Worm (Caenorhabditis elegans) whole organism, young adult: ENCODE data around the gene rps-14.

ENCODE experiments used
- B0261.1 ChIP-seq: sonication (generic microtip); optimal IDR thresholded peaks from 2 replicates; lab custom pipeline; 2016; ENCODE audit warnings: mild to moderate bottlenecking, missing genetic modification characterization, moderate library complexity, missing compliant biosample characterization
- D2030.7 ChIP-seq: fragments of 200-800 bp; sonication (Bioruptor generic); IDR thresholded peaks from 2 replicates; pipeline ENCODE4 v1.3.6; 2022; ENCODE audit warnings: missing genetic modification reagents, missing genetic modification characterization, missing compliant biosample characterization
- F33H1.4 ChIP-seq: fragments of 200-800 bp; sonication (Bioruptor generic); IDR thresholded peaks from 2 replicates; pipeline ENCODE4 v1.3.6; 2022; ENCODE audit warnings: missing genetic modification reagents, missing genetic modification characterization, missing compliant biosample characterization
- F39B2.1 ChIP-seq: fragments of 200-800 bp; sonication (Bioruptor generic); IDR thresholded peaks from 2 replicates; pipeline ENCODE4 v1.3.6; 2022; ENCODE audit warnings: missing genetic modification reagents, missing genetic modification characterization, missing compliant biosample characterization
- T26A5.8 ChIP-seq: sonication (generic microtip); optimal IDR thresholded peaks from 2 replicates; lab custom pipeline; 2016; ENCODE audit warnings: missing genetic modification characterization, missing compliant biosample characterization
- athp-1 ChIP-seq: sonication (generic microtip); optimal IDR thresholded peaks from 2 replicates; lab custom pipeline; 2017; ENCODE audit warnings: mild to moderate bottlenecking, missing genetic modification characterization, missing compliant biosample characterization
- attf-3 ChIP-seq: fragments of 200-800 bp; sonication (Bioruptor generic); conservative IDR thresholded peaks from 2 replicates; pipeline ENCODE4 v1.3.6; 2022; ENCODE audit warnings: missing genetic modification reagents, missing genetic modification characterization, missing compliant biosample characterization
- bed-1 ChIP-seq: fragments of 200-800 bp; sonication (Bioruptor generic); IDR thresholded peaks from 2 replicates; pipeline ENCODE4 v1.3.6; 2022; ENCODE audit warnings: missing genetic modification reagents, missing genetic modification characterization, missing compliant biosample characterization
- ceh-40 ChIP-seq: fragments of 200-800 bp; sonication (Bioruptor generic); IDR thresholded peaks from 2 replicates; pipeline ENCODE4 v1.3.6; 2022; ENCODE audit warnings: missing genetic modification characterization, missing compliant biosample characterization
- ceh-58 ChIP-seq: fragments of 200-800 bp; sonication (Bioruptor generic); IDR thresholded peaks from 2 replicates; pipeline ENCODE4 v1.3.6; 2022; ENCODE audit warnings: missing genetic modification characterization, missing compliant biosample characterization
- dpl-1 ChIP-seq: fragments of 150-350 bp; optimal IDR thresholded peaks from 2 replicates; lab custom pipeline; 2014; ENCODE audit warnings: missing biosample characterization, missing genetic modification reagents, missing genetic modification characterization
- efl-1 ChIP-seq: fragments of 150-350 bp; optimal IDR thresholded peaks from 2 replicates; lab custom pipeline; 2014; ENCODE audit warnings: missing biosample characterization, missing genetic modification reagents, missing genetic modification characterization
- egrh-3 ChIP-seq: fragments of 200-800 bp; sonication (Bioruptor generic); IDR thresholded peaks from 2 replicates; pipeline ENCODE4 v1.3.6; 2022; ENCODE audit warnings: missing genetic modification reagents, missing genetic modification characterization, missing compliant biosample characterization
- ekl-4 ChIP-seq: fragments of 200-800 bp; sonication (Bioruptor generic); IDR thresholded peaks from 2 replicates; pipeline ENCODE4 v1.3.6; 2022; ENCODE audit warnings: missing genetic modification reagents, missing genetic modification characterization, missing compliant biosample characterization
- gei-17 ChIP-seq: fragments of 200-800 bp; sonication (Bioruptor generic); optimal IDR thresholded peaks from 2 replicates; lab custom pipeline; 2018; ENCODE audit warnings: mild to moderate bottlenecking, missing genetic modification characterization, missing compliant biosample characterization
- hrde-1 ChIP-seq: sonication (generic microtip); optimal IDR thresholded peaks from 2 replicates; lab custom pipeline; 2016; ENCODE audit warnings: missing genetic modification characterization, mild to moderate bottlenecking, missing compliant biosample characterization, moderate library complexity, missing genotype, missing genetic modification reagents, borderline replicate concordance
- hsf-1 ChIP-seq: fragments of 200-800 bp; sonication (Bioruptor generic); IDR thresholded peaks from 2 replicates; pipeline ENCODE4 v1.3.6; 2022; ENCODE audit warnings: missing genetic modification reagents, missing genetic modification characterization, missing compliant biosample characterization
- lin-26 ChIP-seq: fragments of 200-800 bp; sonication (Bioruptor generic); IDR thresholded peaks from 2 replicates; pipeline ENCODE4 v1.3.6; 2022; ENCODE audit warnings: missing genetic modification reagents, missing genetic modification characterization, missing compliant biosample characterization
- lsl-1 ChIP-seq: fragments of 200-800 bp; sonication (Bioruptor generic); optimal IDR thresholded peaks from 2 replicates; lab custom pipeline; 2018; ENCODE audit warnings: mild to moderate bottlenecking, missing genetic modification characterization, moderate library complexity, missing compliant biosample characterization
- lsy-27 ChIP-seq: sonication (generic microtip); optimal IDR thresholded peaks from 2 replicates; lab custom pipeline; 2017; ENCODE audit warnings: missing genetic modification characterization, mild to moderate bottlenecking, missing compliant biosample characterization, antibody characterized with exemption, missing genotype, borderline replicate concordance; ENCODE audit not compliant: insufficient read depth
- madf-3 ChIP-seq: fragments of 200-800 bp; sonication (Bioruptor generic); IDR thresholded peaks from 2 replicates; pipeline ENCODE4 v1.3.6; 2022; ENCODE audit warnings: missing genetic modification reagents, missing genetic modification characterization, missing compliant biosample characterization
- madf-6 ChIP-seq: fragments of 200-800 bp; sonication (Bioruptor generic); IDR thresholded peaks from 2 replicates; pipeline ENCODE4 v1.3.6; 2022; ENCODE audit warnings: missing genetic modification reagents, missing genetic modification characterization, missing compliant biosample characterization
- madf-8 ChIP-seq: fragments of 200-800 bp; sonication (Bioruptor generic); conservative IDR thresholded peaks from 2 replicates; pipeline ENCODE4 v1.3.6; 2022; ENCODE audit warnings: missing genetic modification reagents, missing genetic modification characterization, missing compliant biosample characterization
- mcd-1 ChIP-seq: fragments of 200-800 bp; sonication (Bioruptor generic); IDR thresholded peaks from 2 replicates; pipeline ENCODE4 v1.3.6; 2022; ENCODE audit warnings: missing genetic modification reagents, missing genetic modification characterization, missing compliant biosample characterization
- nhr-120 ChIP-seq: fragments of 200-800 bp; sonication (Bioruptor generic); IDR thresholded peaks from 2 replicates; pipeline ENCODE4 v1.3.6; 2022; ENCODE audit warnings: missing genetic modification characterization, missing compliant biosample characterization
- nhr-90 ChIP-seq: sonication (generic microtip); optimal IDR thresholded peaks from 2 replicates; lab custom pipeline; 2016; ENCODE audit warnings: missing genotype, mild to moderate bottlenecking, missing genetic modification characterization, missing compliant biosample characterization
- pbrm-1 ChIP-seq: fragments of 200-800 bp; sonication (Bioruptor generic); IDR thresholded peaks from 2 replicates; pipeline ENCODE4 v1.3.6; 2022; ENCODE audit warnings: missing genetic modification reagents, missing genetic modification characterization, missing compliant biosample characterization
- rcor-1 ChIP-seq: fragments of 200-800 bp; sonication (Bioruptor generic); IDR thresholded peaks from 2 replicates; pipeline ENCODE4 v1.3.6; 2022; ENCODE audit warnings: missing genetic modification reagents, missing genetic modification characterization, missing compliant biosample characterization
- rec-8 ChIP-seq, 2 experiments: sonication (generic microtip); optimal IDR thresholded peaks; 2 replicates each; lab custom pipeline; 2016; ENCODE audit warnings: mild to moderate bottlenecking in 2 of 2, missing genetic modification characterization in 2 of 2, missing genetic modification reagents in 2 of 2, missing genotype in 2 of 2, missing biosample characterization in 1 of 2, missing compliant biosample characterization in 1 of 2, moderate library complexity in 1 of 2
- rpc-1 ChIP-seq, 2 experiments: fragments of 150-350 bp in 1 of 2; sonication (generic microtip) in 1 of 2; optimal IDR thresholded peaks; 2 replicates each; lab custom pipeline; 2014 to 2018; ENCODE audit warnings: missing biosample characterization in 1 of 2, missing genetic modification characterization in 1 of 2, missing genetic modification reagents in 1 of 2, missing genotype in 1 of 2
- snpc-3.4 ChIP-seq: sonication (generic microtip); optimal IDR thresholded peaks from 2 replicates; lab custom pipeline; 2017; ENCODE audit warnings: missing genetic modification characterization, mild to moderate bottlenecking, missing compliant biosample characterization, antibody characterized with exemption, moderate library complexity, missing genotype, missing genetic modification reagents
- sptf-2 ChIP-seq: fragments of 200-800 bp; sonication (Bioruptor generic); optimal IDR thresholded peaks from 2 replicates; lab custom pipeline; 2018; ENCODE audit warnings: mild to moderate bottlenecking, missing genetic modification characterization, missing compliant biosample characterization
- tbp1 ChIP-seq: fragments of 200-800 bp; sonication (Bioruptor generic); optimal IDR thresholded peaks from 2 replicates; lab custom pipeline; 2018; ENCODE audit warnings: mild to moderate bottlenecking, missing genetic modification characterization, missing compliant biosample characterization
- xnd-1 ChIP-seq: sonication (generic microtip); optimal IDR thresholded peaks from 2 replicates; lab custom pipeline; 2016; ENCODE audit warnings: missing genotype, missing genetic modification reagents, missing genetic modification characterization, missing compliant biosample characterization
- ztf-18 ChIP-seq: sonication (generic microtip); optimal IDR thresholded peaks from 2 replicates; lab custom pipeline; 2016; ENCODE audit warnings: missing genotype, mild to moderate bottlenecking, missing genetic modification characterization, missing compliant biosample characterization
- ztf-26 ChIP-seq: sonication (generic microtip); optimal IDR thresholded peaks from 2 replicates; lab custom pipeline; 2017; ENCODE audit warnings: missing genetic modification characterization, missing compliant biosample characterization
- ztf-28 ChIP-seq: fragments of 200-800 bp; sonication (Bioruptor generic); IDR thresholded peaks from 2 replicates; pipeline ENCODE4 v1.3.6; 2022; ENCODE audit warnings: missing genetic modification reagents, missing genetic modification characterization, missing compliant biosample characterization

rps-14 gene

DNA sequence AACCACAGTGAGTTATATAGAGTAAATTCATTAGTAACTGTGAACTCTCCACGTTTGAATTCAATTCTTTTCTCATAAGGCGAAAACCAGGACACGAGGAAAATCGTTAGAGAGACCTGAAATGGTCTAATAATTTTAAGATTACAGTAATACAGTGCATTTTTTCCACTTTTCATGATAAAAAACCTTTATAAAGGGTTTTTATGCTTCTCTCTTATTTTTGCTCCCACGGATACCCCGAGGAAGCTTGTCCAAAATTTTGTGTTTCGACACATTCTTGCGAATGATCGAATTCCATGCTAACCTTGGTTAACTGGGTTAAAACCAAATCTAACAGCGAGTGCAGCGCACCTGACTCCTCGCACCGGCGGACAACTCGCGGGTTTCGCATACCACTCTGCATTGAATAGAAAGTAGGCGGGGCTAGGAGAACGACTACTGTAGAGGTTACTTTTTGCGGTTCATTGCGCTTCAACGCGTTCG is 39.1 kb downstream of the rps-14 start (continued):
- TF ChIP-seq mcd-1 (GFP tag; lab: Robert Waterston, UW) = peak; percentile 55
- peak; percentile 24 for TF ChIP-seq ztf-18 (tag; lab: Kevin White, UChicago)
- 0 out of 2 replicates have a peak, but pooled peaks have one; percentile 64 for TF ChIP-seq F39B2.1
- TF ChIP-seq hrde-1 (tag; lab: Kevin White, UChicago) = peak; percentile 75
- TF ChIP-seq hsf-1 (GFP tag; lab: Robert Waterston, UW) = peak; percentile 43; the same call in 1 of the 2 replicates
- TF ChIP-seq rec-8 (tag; optimal IDR thresholded peaks at IDR 0.05; lab: Kevin White, UChicago) = peak in 1 of 2 experiments; percentile 49
- TF ChIP-seq rcor-1 (GFP tag; lab: Robert Waterston, UW) = peak; percentile 55; the same call in 1 of the 2 replicates
- peak; percentile 91 for TF ChIP-seq snpc-3.4 (tag; lab: Kevin White, UChicago)
- peak; percentile 50; the same call in 1 of the 2 replicates for TF ChIP-seq attf-3
- TF ChIP-seq dpl-1 (GFP tag; lab: Kevin White, UChicago) = no peak
- TF ChIP-seq madf-3 (GFP tag; lab: Robert Waterston, UW) = peak; percentile 50; the same call in 1 of the 2 replicates
- TF ChIP-seq D2030.7 (GFP tag; lab: Robert Waterston, UW) = peak; percentile 96
- TF ChIP-seq madf-8 (GFP tag; lab: Robert Waterston, UW) = peak; percentile 31; the same call in 1 of the 2 replicates
- no peak for TF ChIP-seq egrh-3
- TF ChIP-seq madf-6 (GFP tag; lab: Robert Waterston, UW) = peak; percentile 78
- 0 out of 2 replicates have a peak, but pooled peaks have one; percentile 14 for TF ChIP-seq ztf-28 (GFP tag; lab: Robert Waterston, UW)
- TF ChIP-seq F33H1.4 = peak; percentile 51
- peak; percentile 45; the same call in 1 of the 2 replicates for TF ChIP-seq lin-26 (GFP tag; lab: Robert Waterston, UW)
- TF ChIP-seq nhr-90 (tag; lab: Kevin White, UChicago) = no peak
- peak; percentile 94 for TF ChIP-seq pbrm-1 (GFP tag; lab: Robert Waterston, UW)

DNA sequence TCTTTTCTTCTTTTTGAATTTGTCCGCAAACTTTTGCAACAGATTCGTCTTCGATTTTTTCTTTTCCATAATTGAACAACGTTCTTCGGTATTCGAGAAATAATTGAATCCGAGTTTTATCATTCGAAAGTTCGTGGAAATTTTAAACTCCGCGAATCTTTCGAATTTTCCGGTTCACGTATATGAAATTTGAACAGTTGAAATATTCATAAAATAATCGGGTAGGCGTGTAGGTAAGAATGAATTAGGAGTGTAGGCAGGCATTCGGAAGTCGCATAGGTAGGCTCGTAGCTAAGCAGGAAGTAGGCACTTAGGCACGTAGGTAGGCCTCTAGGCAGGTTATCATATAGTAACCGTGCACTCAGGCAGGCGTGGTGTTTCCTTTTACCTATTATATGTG is 41.2 kb downstream of the rps-14 start, which contains the start of gene B0280.11:
B0280.11 (minus strand) TSS at position 101 of the 400 bp plus-strand sequence.
- TF ChIP-seq efl-1 (GFP tag; lab: Kevin White, UChicago) (no peak), sptf-2 (GFP tag; lab: Kevin White, UChicago) (no peak), tbp1 (GFP tag; lab: Kevin White, UChicago) (no peak), gei-17 (GFP tag; lab: Kevin White, UChicago) (no peak), xnd-1 (no peak), madf-3 (GFP tag; lab: Robert Waterston, UW) (no peak), lsy-27 (tag; lab: Kevin White, UChicago) (no peak), hrde-1 (tag; lab: Kevin White, UChicago) (no peak), ceh-58 (GFP tag; lab: Robert Waterston, UW) (no peak), rpc-1 (optimal IDR thresholded peaks at IDR 0.05; lab: Kevin White, UChicago) (no peak), rpc-1 (tag; optimal IDR thresholded peaks at IDR 0.05; lab: Kevin White, UChicago) (no peak), T26A5.8 (tag; lab: Kevin White, UChicago) (no peak), ztf-26 (no peak), lsl-1 (GFP tag; lab: Kevin White, UChicago) (no peak), B0261.1 (tag; lab: Kevin White, UChicago) (no peak), nhr-120 (no peak), athp-1 (no peak), ceh-40 (GFP tag; lab: Robert Waterston, UW) (no peak), ekl-4 (GFP tag; lab: Robert Waterston, UW) (no peak), bed-1 (GFP tag; lab: Robert Waterston, UW) (no peak), attf-3 (no peak)
